Fruit fly (Drosophila melanogaster) whole organism, embryonic: ENCODE results near the gene CG7295.

Experiments
- Atf-2 ChIP-seq: fragments of 200-800 bp; sonication (Bioruptor generic); optimal IDR thresholded peaks from 2 replicates; lab custom pipeline; 2016; ENCODE audit warnings: missing biosample characterization, missing genetic modification characterization
- BtbVII ChIP-seq: fragments of 200-800 bp; sonication (Bioruptor generic); optimal IDR thresholded peaks from 3 replicates; lab custom pipeline; 2017; ENCODE audit warnings: missing biosample characterization, mild to moderate bottlenecking, missing genetic modification characterization
- CG11398 ChIP-seq: fragments of 200-800 bp; sonication (Bioruptor generic); optimal IDR thresholded peaks from 2 replicates; lab custom pipeline; 2016; ENCODE audit warnings: missing biosample characterization, missing genetic modification characterization
- CG12659 ChIP-seq: fragments of 200-800 bp; sonication (Bioruptor generic); optimal IDR thresholded peaks from 3 replicates; lab custom pipeline; 2017; ENCODE audit warnings: mild to moderate bottlenecking, missing biosample characterization, missing genetic modification reagents, missing genetic modification characterization
- CG14014 ChIP-seq: fragments of 200-800 bp; sonication (Bioruptor generic); IDR thresholded peaks from 2 replicates; pipeline ENCODE4 v1.3.6; 2022; ENCODE audit warnings: missing biosample characterization, missing genetic modification characterization
- CG1647 ChIP-seq: fragments of 200-800 bp; sonication (Bioruptor generic); optimal IDR thresholded peaks from 3 replicates; lab custom pipeline; 2016; ENCODE audit warnings: missing biosample characterization, missing genetic modification characterization
- CG17829 ChIP-seq: fragments of 200-800 bp; optimal IDR thresholded peaks from 2 replicates; lab custom pipeline; 2019; ENCODE audit warnings: missing biosample characterization, mild to moderate bottlenecking, missing genetic modification characterization, moderate library complexity
- CG31224 ChIP-seq: fragments of 200-800 bp; sonication (Bioruptor generic); IDR thresholded peaks from 2 replicates; pipeline ENCODE4 v1.3.6; 2022; ENCODE audit warnings: missing biosample characterization, missing genetic modification characterization
- CG3163 ChIP-seq: fragments of 200-800 bp; sonication (Bioruptor generic); optimal IDR thresholded peaks from 3 replicates; lab custom pipeline; 2016; ENCODE audit warnings: missing biosample characterization, missing genetic modification characterization
- CG3838 ChIP-seq: fragments of 200-800 bp; sonication (Bioruptor generic); optimal IDR thresholded peaks from 3 replicates; lab custom pipeline; 2016; ENCODE audit warnings: missing biosample characterization, missing genetic modification characterization
- CG4424 ChIP-seq: fragments of 200-800 bp; sonication (Bioruptor generic); optimal IDR thresholded peaks from 3 replicates; lab custom pipeline; 2016; ENCODE audit warnings: missing biosample characterization, missing genetic modification characterization
- CG7556 ChIP-seq: fragments of 200-800 bp; sonication (Bioruptor generic); optimal IDR thresholded peaks from 2 replicates; lab custom pipeline; 2017; ENCODE audit warnings: missing biosample characterization, mild to moderate bottlenecking, missing genetic modification characterization
- CG8281 ChIP-seq: fragments of 200-800 bp; sonication (Bioruptor generic); optimal IDR thresholded peaks from 2 replicates; lab custom pipeline; 2018; ENCODE audit warnings: missing biosample characterization, mild to moderate bottlenecking, missing genetic modification characterization, moderate library complexity
- CG8290 ChIP-seq, 3 experiments: fragments of 200-800 bp; sonication (Bioruptor generic); optimal IDR thresholded peaks; 2 replicates each; lab custom pipeline; 2016 to 2019; ENCODE audit warnings: missing biosample characterization in 3 of 3, missing genetic modification characterization in 3 of 3, mild to moderate bottlenecking in 2 of 3, moderate library complexity in 1 of 3
- CG9437 ChIP-seq: fragments of 200-800 bp; sonication (Bioruptor generic); optimal IDR thresholded peaks from 2 replicates; lab custom pipeline; 2018; ENCODE audit warnings: missing biosample characterization, mild to moderate bottlenecking, missing genetic modification characterization
- CG9817 ChIP-seq: fragments of 200-800 bp; sonication (Bioruptor generic); optimal IDR thresholded peaks from 2 replicates; lab custom pipeline; 2018; ENCODE audit warnings: missing biosample characterization, mild to moderate bottlenecking, missing genetic modification characterization, moderate library complexity
- CHES-1-like ChIP-seq: fragments of 200-800 bp; sonication (Bioruptor generic); optimal IDR thresholded peaks from 2 replicates; lab custom pipeline; 2016; ENCODE audit warnings: missing biosample characterization, missing genetic modification characterization
- Chrac-16 ChIP-seq: fragments of 200-800 bp; sonication (Bioruptor generic); optimal IDR thresholded peaks from 3 replicates; lab custom pipeline; 2016; ENCODE audit warnings: missing biosample characterization, missing genetic modification characterization
- Dfd ChIP-seq, 2 experiments: fragments of >200 bp; optimal IDR thresholded peaks; 2 replicates each; lab custom pipeline; 2017; ENCODE audit warnings: missing biosample characterization in 2 of 2, missing genetic modification characterization in 2 of 2
- Dll ChIP-seq: fragments of 200-800 bp; sonication (Bioruptor generic); IDR thresholded peaks from 4 replicates; pipeline ENCODE4 v1.3.6; 2022; ENCODE audit warnings: missing biosample characterization, missing genetic modification characterization; ENCODE audit not compliant: partially characterized antibody
- Hand ChIP-seq: fragments of 200-800 bp; sonication (Bioruptor generic); optimal IDR thresholded peaks from 2 replicates; lab custom pipeline; 2017; ENCODE audit warnings: mild to moderate bottlenecking, missing biosample characterization, missing genetic modification reagents, missing genetic modification characterization
- Hsf ChIP-seq: fragments of 200-800 bp; sonication (Bioruptor generic); optimal IDR thresholded peaks from 3 replicates; lab custom pipeline; 2016; ENCODE audit warnings: missing biosample characterization, missing genetic modification characterization
- MESR4 ChIP-seq: fragments of 200-800 bp; sonication (Bioruptor generic); optimal IDR thresholded peaks from 2 replicates; lab custom pipeline; 2018; ENCODE audit warnings: missing biosample characterization, mild to moderate bottlenecking, missing genetic modification characterization, moderate library complexity
- MTF-1 ChIP-seq: fragments of 200-800 bp; sonication (Bioruptor generic); optimal IDR thresholded peaks from 2 replicates; lab custom pipeline; 2018; ENCODE audit warnings: missing biosample characterization, mild to moderate bottlenecking, missing genetic modification characterization, borderline replicate concordance
- Rfx ChIP-seq: fragments of 200-800 bp; sonication (Bioruptor generic); IDR thresholded peaks from 2 replicates; pipeline ENCODE4 v1.3.6; 2022; ENCODE audit warnings: missing biosample characterization, missing genetic modification characterization
- Sox100B ChIP-seq: fragments of 200-800 bp; sonication (Bioruptor generic); optimal IDR thresholded peaks from 3 replicates; lab custom pipeline; 2018; ENCODE audit warnings: missing biosample characterization, mild to moderate bottlenecking, missing genetic modification characterization
- Sox102F ChIP-seq: fragments of 200-800 bp; sonication (Bioruptor generic); optimal IDR thresholded peaks from 2 replicates; lab custom pipeline; 2018; ENCODE audit warnings: missing biosample characterization, mild to moderate bottlenecking, missing genetic modification characterization, moderate library complexity
- Ssrp ChIP-seq: fragments of 200-800 bp; sonication (Bioruptor generic); optimal IDR thresholded peaks from 2 replicates; lab custom pipeline; 2018; ENCODE audit warnings: missing biosample characterization, mild to moderate bottlenecking, missing genetic modification characterization, moderate library complexity
- abd-A ChIP-seq: fragments of 200-800 bp; sonication (Bioruptor generic); optimal IDR thresholded peaks from 3 replicates; lab custom pipeline; 2019; ENCODE audit warnings: missing biosample characterization, mild to moderate bottlenecking, missing genetic modification characterization, moderate library complexity
- aop ChIP-seq: fragments of 200-800 bp; sonication (Bioruptor generic); IDR thresholded peaks from 2 replicates; pipeline ENCODE4 v1.3.6; 2022; ENCODE audit warnings: missing biosample characterization, missing genetic modification characterization
- ci ChIP-seq: fragments of 200-800 bp; sonication (Bioruptor generic); IDR thresholded peaks from 3 replicates; pipeline ENCODE4 v1.3.6; 2022; ENCODE audit warnings: missing biosample characterization, missing genetic modification characterization
- corto ChIP-seq: fragments of 200-800 bp; sonication (Bioruptor generic); optimal IDR thresholded peaks from 2 replicates; lab custom pipeline; 2016; ENCODE audit warnings: missing biosample characterization, mild to moderate bottlenecking, missing genetic modification characterization, moderate library complexity
- crol ChIP-seq: fragments of 200-800 bp; sonication (Bioruptor generic); IDR thresholded peaks from 2 replicates; pipeline ENCODE4 v1.3.6; 2022; ENCODE audit warnings: missing biosample characterization, missing genetic modification characterization
- ems ChIP-seq: fragments of 200-800 bp; sonication (Bioruptor generic); optimal IDR thresholded peaks from 3 replicates; lab custom pipeline; 2016; ENCODE audit warnings: missing biosample characterization, missing genetic modification characterization
- exex ChIP-seq: fragments of 200-800 bp; sonication (Bioruptor generic); optimal IDR thresholded peaks from 4 replicates; lab custom pipeline; 2018; ENCODE audit warnings: missing biosample characterization, mild to moderate bottlenecking, missing genetic modification characterization, moderate library complexity
- fd102C ChIP-seq: fragments of 200-800 bp; sonication (Bioruptor generic); optimal IDR thresholded peaks from 2 replicates; lab custom pipeline; 2018; ENCODE audit warnings: missing biosample characterization, mild to moderate bottlenecking, missing genetic modification characterization, moderate library complexity
- gem ChIP-seq: fragments of 200-800 bp; sonication (Bioruptor generic); optimal IDR thresholded peaks from 2 replicates; lab custom pipeline; 2019; ENCODE audit warnings: missing biosample characterization, mild to moderate bottlenecking, missing genetic modification characterization, moderate library complexity
- jing ChIP-seq: fragments of 200-800 bp; sonication (Bioruptor generic); optimal IDR thresholded peaks from 2 replicates; lab custom pipeline; 2018; ENCODE audit warnings: missing biosample characterization, mild to moderate bottlenecking, missing genetic modification characterization
- kah ChIP-seq: fragments of 200-800 bp; sonication (Bioruptor generic); optimal IDR thresholded peaks from 2 replicates; lab custom pipeline; 2018; ENCODE audit warnings: missing biosample characterization, mild to moderate bottlenecking, missing genetic modification characterization
- kay ChIP-seq: fragments of 200-800 bp; sonication (Bioruptor generic); optimal IDR thresholded peaks from 2 replicates; lab custom pipeline; 2016; ENCODE audit warnings: missing biosample characterization, missing genetic modification characterization
- luna ChIP-seq: fragments of 200-800 bp; sonication (Bioruptor generic); optimal IDR thresholded peaks from 2 replicates; lab custom pipeline; 2016; ENCODE audit warnings: missing biosample characterization, missing genetic modification characterization
- pho ChIP-seq: fragments of 200-800 bp; sonication (Bioruptor generic); optimal IDR thresholded peaks from 2 replicates; lab custom pipeline; 2016; ENCODE audit warnings: missing biosample characterization, missing genetic modification characterization
- pita ChIP-seq: fragments of 200-800 bp; sonication (Bioruptor generic); optimal IDR thresholded peaks from 2 replicates; lab custom pipeline; 2017; ENCODE audit warnings: missing biosample characterization, mild to moderate bottlenecking, missing genetic modification characterization
- sisA ChIP-seq: fragments of 200-800 bp; sonication (Bioruptor generic); IDR thresholded peaks from 2 replicates; pipeline ENCODE4 v1.3.6; 2022; ENCODE audit warnings: missing biosample characterization, missing genetic modification characterization
- stc ChIP-seq: fragments of 200-800 bp; sonication (Bioruptor generic); IDR thresholded peaks from 2 replicates; pipeline ENCODE4 v1.3.6; 2022; ENCODE audit warnings: missing biosample characterization, missing genetic modification characterization
- sug ChIP-seq: fragments of 200-800 bp; optimal IDR thresholded peaks from 2 replicates; lab custom pipeline; 2019; ENCODE audit warnings: missing biosample characterization, mild to moderate bottlenecking, missing genetic modification characterization, moderate library complexity
- tgo ChIP-seq: fragments of 200-800 bp; sonication (Bioruptor generic); IDR thresholded peaks from 3 replicates; pipeline ENCODE4 v1.3.6; 2022; ENCODE audit warnings: missing biosample characterization, missing genetic modification characterization
- trh ChIP-seq: fragments of 200-800 bp; sonication (Bioruptor generic); optimal IDR thresholded peaks from 2 replicates; lab custom pipeline; 2016; ENCODE audit warnings: missing biosample characterization, missing genetic modification characterization
- tup ChIP-seq: fragments of 200-800 bp; sonication (Bioruptor generic); optimal IDR thresholded peaks from 2 replicates; lab custom pipeline; 2016; ENCODE audit warnings: missing biosample characterization, mild to moderate bottlenecking, missing genetic modification characterization, moderate library complexity
- vfl ChIP-seq: fragments of 200-800 bp; sonication (Bioruptor generic); optimal IDR thresholded peaks from 2 replicates; lab custom pipeline; 2016; ENCODE audit warnings: missing biosample characterization, missing genetic modification characterization
- vnd ChIP-seq: fragments of 200-800 bp; sonication (Bioruptor generic); IDR thresholded peaks from 3 replicates; pipeline ENCODE4 v1.3.6; 2022; ENCODE audit warnings: missing biosample characterization, missing genetic modification characterization; ENCODE audit not compliant: partially characterized antibody

Gene CG7295

dm6 chr2L:1909681-1910080 lies 40.1 kb downstream of the CG7295 start (continued):
- TF ChIP-seq abd-A (tag; lab: Kevin White, UChicago) (no peak), tup (no peak), CG14014 (GFP tag; lab: Robert Waterston, UW) (no peak), pita (peak; percentile 87), aop (no peak), BtbVII (GFP tag; lab: Kevin White, UChicago) (no peak), CHES-1-like (GFP tag; lab: Kevin White, UChicago) (no peak), Rfx (GFP tag; lab: Robert Waterston, UW) (no peak), jing (no peak), ci (GFP tag; lab: Robert Waterston, UW) (no peak), CG9437 (GFP tag; lab: Kevin White, UChicago) (no peak), Chrac-16 (no peak), kay (GFP tag; lab: Kevin White, UChicago) (no peak), corto (GFP tag; lab: Kevin White, UChicago) (no peak), MTF-1 (GFP tag; lab: Kevin White, UChicago) (no peak), Dfd (GFP tag; optimal IDR thresholded peaks at IDR 0.05; lab: Kevin White, UChicago) (no peak), CG12659 (GFP tag; lab: Kevin White, UChicago) (peak; percentile 2), MESR4 (GFP tag; lab: Kevin White, UChicago) (no peak), stc (GFP tag; lab: Robert Waterston, UW) (0 out of 2 replicates have a peak, but pooled peaks have one; percentile 21), CG8281 (tag; lab: Kevin White, UChicago) (no peak), CG17829 (tag; lab: Kevin White, UChicago) (peak; percentile 10), pho (GFP tag; lab: Kevin White, UChicago) (no peak), CG31224 (no peak), vfl (GFP tag; lab: Kevin White, UChicago) (no peak), Atf-2 (GFP tag; lab: Kevin White, UChicago) (no peak), Dll (GFP tag; lab: Robert Waterston, UW) (no peak), Ssrp (tag; lab: Kevin White, UChicago) (no peak), gem (tag; lab: Kevin White, UChicago) (no peak), sug (tag; lab: Kevin White, UChicago) (peak; percentile 7), CG1647 (GFP tag; lab: Kevin White, UChicago) (no peak), Hand (GFP tag; lab: Kevin White, UChicago) (no peak), CG9817 (tag; lab: Kevin White, UChicago) (no peak), Hsf (GFP tag; lab: Kevin White, UChicago) (no peak), Sox100B (GFP tag; lab: Kevin White, UChicago) (no peak), CG4424 (GFP tag; lab: Kevin White, UChicago) (no peak), kah (GFP tag; lab: Kevin White, UChicago) (no peak), sisA (GFP tag; lab: Robert Waterston, UW) (no peak), vnd (GFP tag; lab: Robert Waterston, UW) (no peak), CG3838 (GFP tag; lab: Kevin White, UChicago) (no peak), CG7556 (GFP tag; lab: Kevin White, UChicago) (no peak), CG11398 (GFP tag; lab: Kevin White, UChicago) (no peak), exex (tag; lab: Kevin White, UChicago) (no peak), CG3163 (GFP tag; lab: Kevin White, UChicago) (peak; percentile 68), fd102C (GFP tag; lab: Kevin White, UChicago) (no peak), Sox102F (GFP tag; lab: Kevin White, UChicago) (no peak), trh (GFP tag; lab: Kevin White, UChicago) (no peak), crol (GFP tag; lab: Robert Waterston, UW) (no peak), tgo (no peak), CG8290 (GFP tag; optimal IDR thresholded peaks at IDR 0.05; lab: Kevin White, UChicago) (peak; percentile 59), CG8290 (tag; optimal IDR thresholded peaks at IDR 0.05; lab: Kevin White, UChicago) (peak in 1 of 2 experiments; percentile 65), ems (GFP tag; lab: Kevin White, UChicago) (no peak), luna (GFP tag; lab: Kevin White, UChicago) (no peak)
